Worm (Caenorhabditis elegans) whole organism, young adult: Measurements from ENCODE around the gene C48B4.9.

ENCODE experiments used
- F33H1.4 ChIP-seq: fragments of 200-800 bp; sonication (Bioruptor generic); IDR thresholded peaks from 2 replicates; pipeline ENCODE4 v1.3.6; 2022; ENCODE audit warnings: missing genetic modification reagents, missing genetic modification characterization, missing compliant biosample characterization
- F49E8.2 ChIP-seq: sonication (generic microtip); optimal IDR thresholded peaks from 3 replicates; lab custom pipeline; 2017; ENCODE audit warnings: missing genetic modification characterization, mild to moderate bottlenecking, missing compliant biosample characterization, antibody characterized with exemption, moderate library complexity; ENCODE audit not compliant: insufficient read depth
- F52B5.7 ChIP-seq: sonication (generic microtip); optimal IDR thresholded peaks from 2 replicates; lab custom pipeline; 2016; ENCODE audit warnings: mild to moderate bottlenecking, missing genetic modification characterization, missing compliant biosample characterization
- F57A8.1 ChIP-seq: fragments of 200-800 bp; sonication (Bioruptor generic); optimal IDR thresholded peaks from 2 replicates; lab custom pipeline; 2018; ENCODE audit warnings: mild to moderate bottlenecking, missing genetic modification characterization, moderate library complexity, missing compliant biosample characterization
- K12H6.12 ChIP-seq: fragments of 200-800 bp; sonication (Bioruptor generic); optimal IDR thresholded peaks from 2 replicates; lab custom pipeline; 2018; ENCODE audit warnings: mild to moderate bottlenecking, missing genetic modification characterization, missing compliant biosample characterization
- Y53F4B.3 ChIP-seq: fragments of 200-800 bp; sonication (Bioruptor generic); IDR thresholded peaks from 2 replicates; pipeline ENCODE4 v1.3.6; 2022; ENCODE audit warnings: missing genetic modification reagents, missing genetic modification characterization, missing compliant biosample characterization
- Y67H2A.10 ChIP-seq: fragments of 200-800 bp; sonication (Bioruptor generic); conservative IDR thresholded peaks from 2 replicates; pipeline ENCODE4 v1.3.6; 2022; ENCODE audit warnings: missing genetic modification reagents, missing genetic modification characterization, missing compliant biosample characterization
- Y79H2A.3 ChIP-seq: fragments of 200-800 bp; sonication (Bioruptor generic); conservative IDR thresholded peaks from 2 replicates; pipeline ENCODE4 v1.3.6; 2022; ENCODE audit warnings: missing genetic modification reagents, missing genetic modification characterization, missing compliant biosample characterization
- aptf-2 ChIP-seq: fragments of 200-800 bp; sonication (Bioruptor generic); conservative IDR thresholded peaks from 2 replicates; pipeline ENCODE4 v1.3.6; 2022; ENCODE audit warnings: missing genetic modification reagents, missing genetic modification characterization, missing compliant biosample characterization
- aptf-3 ChIP-seq: fragments of 200-800 bp; sonication (Bioruptor generic); IDR thresholded peaks from 2 replicates; pipeline ENCODE4 v1.3.6; 2022; ENCODE audit warnings: missing genetic modification characterization, missing compliant biosample characterization
- athp-1 ChIP-seq: sonication (generic microtip); optimal IDR thresholded peaks from 2 replicates; lab custom pipeline; 2017; ENCODE audit warnings: mild to moderate bottlenecking, missing genetic modification characterization, missing compliant biosample characterization
- attf-5 ChIP-seq: fragments of 200-800 bp; sonication (Bioruptor generic); optimal IDR thresholded peaks from 2 replicates; lab custom pipeline; 2018; ENCODE audit warnings: mild to moderate bottlenecking, missing genetic modification characterization, missing compliant biosample characterization
- die-1 ChIP-seq: sonication (generic microtip); optimal IDR thresholded peaks from 2 replicates; lab custom pipeline; 2016; ENCODE audit warnings: missing genotype, mild to moderate bottlenecking, missing genetic modification characterization, missing compliant biosample characterization
- efl-1 ChIP-seq: fragments of 150-350 bp; optimal IDR thresholded peaks from 2 replicates; lab custom pipeline; 2014; ENCODE audit warnings: missing biosample characterization, missing genetic modification reagents, missing genetic modification characterization
- egl-44 ChIP-seq: fragments of 200-800 bp; sonication (Bioruptor generic); IDR thresholded peaks from 2 replicates; pipeline ENCODE4 v1.3.6; 2022; ENCODE audit warnings: missing genetic modification reagents, missing genetic modification characterization, missing compliant biosample characterization
- egrh-3 ChIP-seq: fragments of 200-800 bp; sonication (Bioruptor generic); IDR thresholded peaks from 2 replicates; pipeline ENCODE4 v1.3.6; 2022; ENCODE audit warnings: missing genetic modification reagents, missing genetic modification characterization, missing compliant biosample characterization
- ekl-4 ChIP-seq: fragments of 200-800 bp; sonication (Bioruptor generic); IDR thresholded peaks from 2 replicates; pipeline ENCODE4 v1.3.6; 2022; ENCODE audit warnings: missing genetic modification reagents, missing genetic modification characterization, missing compliant biosample characterization
- him-1 ChIP-seq: sonication (generic microtip); optimal IDR thresholded peaks from 2 replicates; lab custom pipeline; 2016; ENCODE audit warnings: missing genotype, missing genetic modification reagents, missing genetic modification characterization, missing compliant biosample characterization
- hlh-26 ChIP-seq: fragments of 200-800 bp; sonication (Bioruptor generic); conservative IDR thresholded peaks from 2 replicates; pipeline ENCODE4 v1.3.6; 2022; ENCODE audit warnings: missing genetic modification reagents, missing genetic modification characterization, missing compliant biosample characterization
- hmg-1.2 ChIP-seq: fragments of 200-800 bp; sonication (Bioruptor generic); IDR thresholded peaks from 2 replicates; pipeline ENCODE4 v1.3.6; 2022; ENCODE audit warnings: missing genetic modification reagents, missing genetic modification characterization, missing compliant biosample characterization
- hrde-1 ChIP-seq: sonication (generic microtip); optimal IDR thresholded peaks from 2 replicates; lab custom pipeline; 2016; ENCODE audit warnings: missing genetic modification characterization, mild to moderate bottlenecking, missing compliant biosample characterization, moderate library complexity, missing genotype, missing genetic modification reagents, borderline replicate concordance
- lag-1 ChIP-seq: fragments of 200-800 bp; sonication (Bioruptor generic); IDR thresholded peaks from 2 replicates; pipeline ENCODE4 v1.3.6; 2022; ENCODE audit warnings: missing genetic modification reagents, missing genetic modification characterization, missing compliant biosample characterization
- lin-54 ChIP-seq: fragments of 200-800 bp; sonication (Bioruptor generic); optimal IDR thresholded peaks from 2 replicates; lab custom pipeline; 2018; ENCODE audit warnings: mild to moderate bottlenecking, missing genetic modification characterization, missing compliant biosample characterization
- madf-10 ChIP-seq: sonication (generic microtip); optimal IDR thresholded peaks from 2 replicates; lab custom pipeline; 2016; ENCODE audit warnings: mild to moderate bottlenecking, missing genetic modification characterization, missing compliant biosample characterization
- madf-6 ChIP-seq: fragments of 200-800 bp; sonication (Bioruptor generic); IDR thresholded peaks from 2 replicates; pipeline ENCODE4 v1.3.6; 2022; ENCODE audit warnings: missing genetic modification reagents, missing genetic modification characterization, missing compliant biosample characterization
- nfyb-1 ChIP-seq: fragments of 200-800 bp; sonication (Bioruptor generic); IDR thresholded peaks from 2 replicates; pipeline ENCODE4 v1.3.6; 2022; ENCODE audit warnings: missing genetic modification reagents, missing genetic modification characterization, missing compliant biosample characterization
- nhr-120 ChIP-seq: fragments of 200-800 bp; sonication (Bioruptor generic); IDR thresholded peaks from 2 replicates; pipeline ENCODE4 v1.3.6; 2022; ENCODE audit warnings: missing genetic modification characterization, missing compliant biosample characterization
- rec-8 ChIP-seq, 2 experiments: sonication (generic microtip); optimal IDR thresholded peaks; 2 replicates each; lab custom pipeline; 2016; ENCODE audit warnings: mild to moderate bottlenecking in 2 of 2, missing genetic modification characterization in 2 of 2, missing genetic modification reagents in 2 of 2, missing genotype in 2 of 2, missing biosample characterization in 1 of 2, missing compliant biosample characterization in 1 of 2, moderate library complexity in 1 of 2
- snpc-1.3 ChIP-seq: sonication (generic microtip); optimal IDR thresholded peaks from 2 replicates; lab custom pipeline; 2017; ENCODE audit warnings: missing genetic modification characterization, mild to moderate bottlenecking, missing compliant biosample characterization, antibody characterized with exemption, moderate library complexity, missing genotype, missing genetic modification reagents; ENCODE audit not compliant: insufficient read depth
- snpc-3.4 ChIP-seq: sonication (generic microtip); optimal IDR thresholded peaks from 2 replicates; lab custom pipeline; 2017; ENCODE audit warnings: missing genetic modification characterization, mild to moderate bottlenecking, missing compliant biosample characterization, antibody characterized with exemption, moderate library complexity, missing genotype, missing genetic modification reagents
- tbx-9 ChIP-seq: sonication (generic microtip); optimal IDR thresholded peaks from 2 replicates; lab custom pipeline; 2016; ENCODE audit warnings: borderline replicate concordance, missing genetic modification characterization, inconsistent platforms, missing compliant biosample characterization
- zfh-2 ChIP-seq: fragments of 200-800 bp; sonication (Bioruptor generic); conservative IDR thresholded peaks from 2 replicates; pipeline ENCODE4 v1.3.6; 2022; ENCODE audit warnings: missing genetic modification reagents, missing genetic modification characterization, missing compliant biosample characterization
- ztf-28 ChIP-seq: fragments of 200-800 bp; sonication (Bioruptor generic); IDR thresholded peaks from 2 replicates; pipeline ENCODE4 v1.3.6; 2022; ENCODE audit warnings: missing genetic modification reagents, missing genetic modification characterization, missing compliant biosample characterization

The C48B4.9 gene

DNA sequence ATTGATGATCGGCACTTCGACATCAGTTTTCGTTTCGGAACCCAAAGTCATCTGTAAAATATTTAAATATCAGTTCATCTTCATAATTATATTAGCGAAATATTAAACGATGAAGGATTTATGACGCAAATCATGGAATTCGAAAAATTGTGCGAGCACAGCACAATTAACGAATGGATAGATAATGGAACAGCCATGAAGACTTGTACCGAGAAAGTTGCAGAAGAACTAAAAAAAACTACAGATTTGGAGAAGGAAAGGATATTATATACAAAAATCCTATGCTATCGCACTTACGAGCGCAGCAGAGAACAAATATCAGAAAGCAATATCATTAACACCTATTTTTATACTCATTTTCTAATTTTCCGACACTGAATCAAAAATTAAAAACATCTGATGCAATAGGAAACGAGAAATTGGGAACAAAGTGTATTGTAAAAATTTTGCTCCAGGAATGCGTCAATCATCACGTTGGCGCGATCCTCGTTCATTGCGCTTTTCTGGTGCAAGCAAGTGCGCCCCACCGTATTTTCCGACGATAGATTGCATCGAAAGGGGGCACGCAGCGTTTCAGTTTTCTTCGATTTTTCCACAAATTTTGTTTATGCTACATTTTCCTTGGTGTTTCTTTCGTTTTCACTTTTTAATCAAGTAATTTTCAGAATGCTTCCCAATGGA is 41.6 kb downstream of the C48B4.9 start, which contains the start of the genes clu-1 and prp-40 (continued):
- TF ChIP-seq attf-5 (GFP tag; lab: Kevin White, UChicago) (peak; percentile 94), hlh-26 (GFP tag; lab: Robert Waterston, UW) (no peak), F49E8.2 (tag; lab: Kevin White, UChicago) (peak; percentile 32), efl-1 (GFP tag; lab: Kevin White, UChicago) (peak; percentile 54), ekl-4 (GFP tag; lab: Robert Waterston, UW) (peak; percentile 85), athp-1 (peak; percentile 5), rec-8 (tag; optimal IDR thresholded peaks at IDR 0.05; lab: Kevin White, UChicago) (no peak), zfh-2 (no peak; the same call in 1 of the 2 replicates), aptf-3 (GFP tag; lab: Robert Waterston, UW) (no peak), die-1 (tag; lab: Kevin White, UChicago) (no peak), egrh-3 (GFP tag; lab: Robert Waterston, UW) (no peak), nfyb-1 (GFP tag; lab: Robert Waterston, UW) (peak; percentile 88), Y79H2A.3 (GFP tag; lab: Robert Waterston, UW) (no peak), Y53F4B.3 (GFP tag; lab: Robert Waterston, UW) (no peak), lag-1 (no peak), F33H1.4 (GFP tag; lab: Robert Waterston, UW) (peak; percentile 70), lin-54 (GFP tag; lab: Kevin White, UChicago) (peak; percentile 78)

DNA sequence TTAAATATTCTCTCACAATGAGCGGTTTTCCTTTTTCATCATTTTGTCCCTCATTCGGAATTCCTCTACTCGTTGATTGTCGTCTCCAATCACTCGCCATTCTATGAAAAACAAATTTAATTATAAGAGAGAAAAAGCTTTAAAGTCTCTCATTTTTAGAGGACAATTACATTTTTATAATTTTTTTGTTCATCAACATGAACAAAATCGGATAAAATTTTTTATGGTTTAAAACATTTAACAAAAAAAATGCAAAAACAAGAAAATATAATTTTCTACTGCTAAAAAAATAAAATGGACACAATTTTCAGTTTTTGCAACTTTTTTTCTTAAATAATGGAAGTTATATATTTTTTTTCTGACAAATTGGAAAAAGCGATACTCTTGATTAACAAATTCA is 47.0 kb downstream of the C48B4.9 start, which contains the start of gene F55H2.7:
TSS of gene F55H2.7 (minus strand) at position 101 of the 400 bp plus-strand sequence.
- no peak for TF ChIP-seq aptf-2 (GFP tag; lab: Robert Waterston, UW)
- TF ChIP-seq snpc-3.4 = peak; percentile 8

DNA sequence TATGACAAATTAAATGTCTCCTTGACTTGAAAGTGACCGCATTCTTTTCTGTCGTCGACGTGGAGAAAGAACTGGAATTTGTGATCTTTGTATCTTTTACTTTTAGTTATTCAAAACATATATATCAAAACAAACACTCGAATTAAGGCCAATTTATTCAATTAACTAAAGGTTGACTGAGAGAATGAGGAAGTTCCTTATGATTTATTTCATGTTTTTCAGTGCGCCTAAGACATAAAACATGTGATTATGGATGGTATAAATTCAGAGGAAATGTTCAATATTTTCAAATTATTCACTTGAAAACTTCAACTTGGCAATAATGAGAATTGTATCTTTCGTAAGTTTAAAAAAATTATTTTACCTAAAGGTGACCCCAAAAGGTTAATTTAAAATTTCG is 49.6 kb downstream of the C48B4.9 start, which contains the start of gene F55H2.8:
TSS of gene F55H2.8 (plus strand) at position 301 of the 400 bp plus-strand sequence.
- TF ChIP-seq K12H6.12 (no peak), die-1 (tag; lab: Kevin White, UChicago) (no peak), egl-44 (GFP tag; lab: Robert Waterston, UW) (no peak), madf-10 (no peak), tbx-9 (tag; lab: Kevin White, UChicago) (no peak), Y67H2A.10 (GFP tag; lab: Robert Waterston, UW) (no peak), Y53F4B.3 (GFP tag; lab: Robert Waterston, UW) (no peak)
- TF ChIP-seq, all 124 proteins: peak for 0

DNA sequence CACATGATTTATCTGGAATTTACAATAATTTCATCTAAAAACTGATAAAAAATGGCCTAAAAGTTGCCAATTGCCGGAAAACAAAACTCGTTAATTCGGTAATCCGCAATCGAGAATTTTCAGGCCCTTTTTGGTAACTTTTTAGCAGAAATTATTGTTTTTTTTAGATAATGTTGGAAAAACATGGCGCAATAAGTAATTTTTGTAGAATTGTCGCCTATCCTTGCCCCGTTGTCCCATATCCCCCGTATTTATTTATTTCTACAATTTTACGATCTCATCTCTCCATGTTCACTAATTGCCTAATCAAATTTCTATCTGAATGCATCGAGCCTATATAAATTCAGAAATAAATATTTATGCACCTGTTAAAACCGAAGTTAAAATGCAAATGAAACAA is 50.1 kb downstream of the C48B4.9 start:
- TF ChIP-seq F52B5.7 (no peak), him-1 (peak; percentile 92), hmg-1.2 (GFP tag; lab: Robert Waterston, UW) (0 out of 2 replicates have a peak, but pooled peaks have one; percentile 17), madf-6 (0 out of 2 replicates have a peak, but pooled peaks have one; percentile 20), ztf-28 (GFP tag; lab: Robert Waterston, UW) (no peak), athp-1 (peak; percentile 8), snpc-1.3 (tag; lab: Kevin White, UChicago) (peak; percentile 2), nhr-120 (GFP tag; lab: Robert Waterston, UW) (no peak), Y79H2A.3 (GFP tag; lab: Robert Waterston, UW) (0 out of 2 replicates have a peak, but pooled peaks have one; percentile 29), F57A8.1 (GFP tag; lab: Kevin White, UChicago) (no peak), efl-1 (GFP tag; lab: Kevin White, UChicago) (no peak), hrde-1 (tag; lab: Kevin White, UChicago) (peak; percentile 14)
